Worm (Caenorhabditis elegans): ENCODE measurements around the gene cest-34.

cest-34 gene

DNA sequence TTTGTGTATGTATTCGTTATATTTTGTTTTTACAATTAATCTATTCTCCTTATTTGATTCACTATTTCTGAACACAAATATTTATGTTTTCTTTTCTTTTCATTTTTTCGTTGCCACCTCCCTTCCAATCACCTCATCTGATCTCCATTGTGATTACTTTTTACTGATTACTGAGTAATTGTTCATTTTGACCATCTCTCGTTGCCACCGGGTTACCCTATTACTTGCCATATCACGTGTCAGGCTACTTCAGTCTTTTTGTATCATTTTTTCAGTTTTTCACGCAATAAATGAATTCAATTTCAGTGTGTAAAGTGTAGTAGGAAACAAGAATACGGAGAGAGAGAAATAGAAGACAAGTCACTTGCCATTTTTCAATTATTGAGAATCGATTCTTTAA is 24.5 kb upstream of the cest-34 start, which contains the start of gene T10H9.8:
Gene T10H9.8 (plus strand): TSS at position 301 of the 400 bp plus-strand sequence.
- no peak for TF ChIP-seq nhr-12 (tag; optimal IDR thresholded peaks at IDR 0.05)
- no peak for TF ChIP-seq ZK546.5 (tag; optimal IDR thresholded peaks at IDR 0.05)
- TF ChIP-seq mml-1 (tag; optimal IDR thresholded peaks at IDR 0.05), result no peak

- TF ChIP-seq nhr-76 (tag; optimal IDR thresholded peaks at IDR 0.05) (no peak), egl-27 (tag; optimal IDR thresholded peaks at IDR 0.05) (no peak), nhr-28 (tag; optimal IDR thresholded peaks at IDR 0.05) (no peak), nhr-23 (tag; optimal IDR thresholded peaks at IDR 0.05) (no peak), nhr-237 (tag; optimal IDR thresholded peaks at IDR 0.05) (no peak), nhr-67 (tag; optimal IDR thresholded peaks at IDR 0.05) (no peak), ama-1 (optimal IDR thresholded peaks at IDR 0.05) (peak; percentile 62), ztf-4 (tag; optimal IDR thresholded peaks at IDR 0.05) (no peak), lin-15B (tag; optimal IDR thresholded peaks at IDR 0.05) (no peak)
These were observed 21.4 kb upstream of the cest-34 start, which contains the start of gene syx-18 for ce11 chrV:6655174-6655573. syx-18 (minus strand) TSS chrV:6655449.

ce11 chrV:6656451-6657115 is 20.0 kb upstream of the cest-34 start, which contains the start of gene snb-1:
snb-1 (minus strand) TSS chrV:6656501.
- TF ChIP-seq egl-27 (tag; optimal IDR thresholded peaks at IDR 0.05) (no peak), lin-39 (tag; optimal IDR thresholded peaks at IDR 0.05) (peak; percentile 29), elt-2 (tag; optimal IDR thresholded peaks at IDR 0.05) (peak; percentile 23), nhr-11 (tag; optimal IDR thresholded peaks at IDR 0.05) (no peak), ceh-82 (tag; optimal IDR thresholded peaks at IDR 0.05) (peak; percentile 86), hmg-11 (tag; optimal IDR thresholded peaks at IDR 0.05) (no peak), egl-5 (tag; optimal IDR thresholded peaks at IDR 0.05) (peak; percentile 35), unc-62 (GFP tag; optimal IDR thresholded peaks at IDR 0.05) (no peak), nhr-77 (tag; optimal IDR thresholded peaks at IDR 0.05) (peak; percentile 12), nhr-12 (tag; optimal IDR thresholded peaks at IDR 0.05) (no peak), nhr-237 (tag; optimal IDR thresholded peaks at IDR 0.05) (no peak), nhr-43 (tag; optimal IDR thresholded peaks at IDR 0.05; ENCODE audit: poor library complexity, severe bottlenecking) (peak; percentile 13), skn-1 (tag; optimal IDR thresholded peaks at IDR 0.05) (peak; percentile 35), aly-2 (tag; optimal IDR thresholded peaks at IDR 0.05) (no peak), nhr-76 (tag; optimal IDR thresholded peaks at IDR 0.05) (no peak), tbx-2 (tag; optimal IDR thresholded peaks at IDR 0.05) (no peak), ama-1 (optimal IDR thresholded peaks at IDR 0.05) (no peak), nhr-23 (tag; optimal IDR thresholded peaks at IDR 0.05) (peak; percentile 97), eor-1 (tag; optimal IDR thresholded peaks at IDR 0.05) (no peak), ztf-4 (tag; optimal IDR thresholded peaks at IDR 0.05) (peak; percentile 12), snpc-4 (tag; optimal IDR thresholded peaks at IDR 0.05) (peak; percentile 6), fos-1 (tag; optimal IDR thresholded peaks at IDR 0.05) (no peak), nhr-67 (tag; optimal IDR thresholded peaks at IDR 0.05) (no peak), lin-15B (tag; optimal IDR thresholded peaks at IDR 0.05) (peak; percentile 34), ceh-28 (tag; optimal IDR thresholded peaks at IDR 0.05) (peak; percentile 95), nhr-25 (tag; optimal IDR thresholded peaks at IDR 0.05) (peak; percentile 80), R02D3.7 (tag; optimal IDR thresholded peaks at IDR 0.05) (no peak), jun-1 (tag; optimal IDR thresholded peaks at IDR 0.05) (peak; percentile 42), zag-1 (tag; optimal IDR thresholded peaks at IDR 0.05) (no peak), nhr-28 (tag; optimal IDR thresholded peaks at IDR 0.05) (no peak), fkh-2 (tag; optimal IDR thresholded peaks at IDR 0.05) (no peak), elt-3 (tag; optimal IDR thresholded peaks at IDR 0.05) (no peak), ztf-11 (tag; optimal IDR thresholded peaks at IDR 0.05) (no peak), sea-2 (GFP tag; optimal IDR thresholded peaks at IDR 0.05) (no peak), mdl-1 (tag; optimal IDR thresholded peaks at IDR 0.05) (no peak), unc-39 (tag; optimal IDR thresholded peaks at IDR 0.05) (no peak), elt-1 (tag; optimal IDR thresholded peaks at IDR 0.05) (no peak), mml-1 (tag; optimal IDR thresholded peaks at IDR 0.05) (no peak), ceh-16 (tag; optimal IDR thresholded peaks at IDR 0.05) (no peak), pha-4 (tag; optimal IDR thresholded peaks at IDR 0.05) (peak; percentile 69), fkh-10 (GFP tag; optimal IDR thresholded peaks at IDR 0.05) (no peak), ceh-9 (tag; optimal IDR thresholded peaks at IDR 0.05) (no peak), pqm-1 (tag; optimal IDR thresholded peaks at IDR 0.05) (peak; percentile 54), nfya-1 (tag; optimal IDR thresholded peaks at IDR 0.05; ENCODE audit: insufficient read depth) (peak; percentile 68), daf-12 (tag; optimal IDR thresholded peaks at IDR 0.05) (no peak), lsy-12 (tag; optimal IDR thresholded peaks at IDR 0.05) (peak; percentile 34), ZK546.5 (tag; optimal IDR thresholded peaks at IDR 0.05) (no peak)
